Worm (Caenorhabditis elegans) whole organism, dauer: ENCODE data around the gene K08D12.4.

Source experiments
- unc-62 ChIP-seq: sonication (generic microtip); optimal IDR thresholded peaks from 2 replicates; lab custom pipeline; 2017; ENCODE audit warnings: missing biosample characterization, missing genetic modification reagents, missing genetic modification characterization

The K08D12.4 gene

ce11 chrIV:1710535-1710934 is 3.4 kb downstream of the K08D12.4 start:
- TF ChIP-seq unc-62: no peak

ce11 chrIV:1711029-1711489 is 4.0 kb downstream of the K08D12.4 start, which contains the start of gene rpi-2:
Gene rpi-2, plus strand, starts transcription at chrIV:1711262.
- TF ChIP-seq unc-62: no peak

- no peak for TF ChIP-seq unc-62
Measured at ce11 chrIV:1713618-1714017, 6.5 kb downstream of the K08D12.4 start.

- TF ChIP-seq unc-62: no peak
Measured at ce11 chrIV:1715705-1716104, 8.6 kb downstream of the K08D12.4 start.

DNA sequence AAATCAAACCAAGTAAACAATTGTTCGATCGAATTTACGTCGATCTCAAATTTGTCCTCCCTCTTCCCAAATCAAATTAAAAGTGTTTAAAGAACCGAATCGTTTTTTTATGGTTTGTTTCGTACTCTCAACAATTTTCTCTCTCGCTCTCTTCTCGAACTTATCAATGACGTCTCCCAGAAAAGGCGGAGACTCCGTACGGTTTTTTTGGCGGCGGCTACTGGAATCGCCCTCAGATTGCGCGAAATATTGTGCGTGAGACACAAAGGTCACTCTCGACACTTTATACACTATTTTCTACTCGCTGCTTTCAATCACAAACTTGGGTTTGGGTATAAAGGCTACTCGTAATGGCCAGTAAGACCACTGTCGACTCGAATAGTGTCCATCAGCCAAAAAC is 13.4 kb downstream of the K08D12.4 start, which contains the start of gene epic-2:
Gene epic-2, plus strand, starts transcription at position 317 of the 400 bp plus-strand sequence.
- TF ChIP-seq unc-62: no peak

DNA sequence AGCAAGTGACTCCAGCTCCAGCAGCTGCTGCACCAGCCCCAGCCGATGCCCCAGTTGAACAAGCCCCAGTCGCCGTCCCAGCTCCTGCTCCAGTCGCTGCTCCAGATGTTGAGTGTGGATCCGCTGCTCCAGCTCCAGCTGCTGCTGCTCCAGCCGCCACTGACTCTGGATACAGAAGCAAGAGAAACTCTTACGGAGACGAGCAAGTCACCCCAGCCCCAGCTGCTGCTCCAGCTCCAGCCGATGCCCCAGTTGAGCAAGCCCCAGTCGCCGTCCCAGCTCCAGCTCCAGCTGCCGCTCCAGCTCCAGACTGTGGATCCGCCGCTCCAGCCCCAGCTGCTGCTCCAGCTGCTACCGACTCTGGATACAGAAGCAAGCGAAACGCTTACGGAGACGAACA is 14.5 kb downstream of the K08D12.4 start:
- no peak for TF ChIP-seq unc-62

- no peak for TF ChIP-seq unc-62
Measured at ce11 chrIV:1722953-1723352, 15.9 kb downstream of the K08D12.4 start.

DNA sequence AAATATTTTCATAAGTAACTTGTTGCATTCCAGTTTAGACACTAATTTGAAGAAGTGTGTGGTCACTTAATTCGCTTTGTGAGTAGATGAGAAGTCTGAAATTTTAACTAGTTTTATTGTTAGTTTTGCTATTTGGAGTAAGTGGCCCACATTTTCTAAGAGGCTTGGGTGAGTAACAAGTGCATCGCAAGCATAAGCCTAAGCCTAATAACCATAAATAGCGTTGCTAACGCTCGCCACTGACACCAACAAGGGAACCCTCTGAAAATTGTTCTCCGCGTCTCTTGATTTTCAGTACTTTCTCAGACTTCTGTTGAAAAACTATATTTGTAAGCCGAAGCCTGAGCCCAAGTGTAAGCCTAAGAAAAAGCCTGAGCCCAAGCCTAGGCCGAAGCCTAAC is 17.2 kb downstream of the K08D12.4 start, which contains the start of gene epic-3:
Gene epic-3, minus strand, starts transcription at position 101 of the 400 bp plus-strand sequence.
- TF ChIP-seq unc-62: no peak

DNA sequence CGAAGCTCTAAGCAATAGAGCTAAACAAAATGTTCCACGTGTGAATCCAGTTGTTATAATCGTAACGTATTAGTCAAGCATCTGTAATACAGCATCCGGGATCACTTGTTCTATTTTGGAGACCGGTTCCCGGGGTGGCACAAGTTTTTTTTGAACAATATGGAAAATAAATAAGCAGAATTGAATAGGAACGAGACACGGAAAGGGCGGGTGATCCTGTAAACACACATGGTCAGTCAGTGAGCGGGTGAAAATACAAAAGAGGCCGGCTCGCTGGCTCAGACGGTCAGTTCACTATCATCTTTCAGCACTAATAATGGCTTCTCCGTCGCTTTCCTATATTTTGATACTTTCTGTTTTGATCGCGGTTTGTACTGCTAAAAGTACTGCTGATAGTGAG is 18.8 kb downstream of the K08D12.4 start, which contains the start of gene K08D12.8:
Gene K08D12.8, plus strand, starts transcription at position 301 of the 400 bp plus-strand sequence.
- no peak for TF ChIP-seq unc-62

- no peak for TF ChIP-seq unc-62
Measured at ce11 chrIV:1727538-1728072, 20.5 kb downstream of the K08D12.4 start.

DNA sequence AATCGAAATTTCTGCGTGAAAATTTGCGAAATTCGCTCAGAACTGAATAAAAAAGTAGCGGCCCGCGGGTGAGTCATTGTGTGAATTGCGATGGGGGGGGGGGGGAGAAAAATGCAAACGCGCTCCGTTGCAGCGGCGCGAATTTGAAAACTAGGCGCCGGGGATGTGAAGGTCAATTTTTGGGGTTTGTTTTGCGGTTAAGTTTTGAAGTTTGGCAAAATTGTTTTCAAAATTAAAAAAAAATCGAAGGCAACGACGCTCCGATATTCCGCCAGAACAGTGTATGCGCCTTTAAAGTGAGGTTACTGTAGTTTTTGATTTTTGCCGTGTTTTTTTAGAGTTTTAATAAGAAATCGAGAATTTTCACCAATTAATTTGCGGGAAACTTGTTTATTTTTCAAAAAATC is 31.2 kb downstream of the K08D12.4 start:
- TF ChIP-seq unc-62: no peak

DNA sequence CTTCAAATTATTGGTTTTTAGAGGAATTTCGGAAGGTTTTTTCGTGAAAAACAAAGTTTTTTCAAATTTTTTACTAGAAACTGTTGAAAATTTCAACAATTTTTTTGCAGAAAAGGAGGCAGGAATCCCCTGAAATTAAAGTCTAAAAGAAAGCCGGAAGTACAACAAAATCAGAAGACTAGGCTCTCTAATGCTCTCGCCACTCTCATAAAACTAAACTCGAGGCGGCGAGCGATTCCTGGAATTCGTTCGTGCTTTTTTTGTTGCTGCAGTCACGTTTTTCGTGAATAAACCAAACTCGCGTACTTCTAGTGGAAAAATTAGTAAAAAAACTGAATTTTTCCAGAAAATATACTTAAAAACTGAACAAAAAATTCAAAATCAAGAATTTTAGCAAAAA is 31.8 kb downstream of the K08D12.4 start:
- TF ChIP-seq unc-62: no peak

ce11 chrIV:1739366-1740104 is 32.4 kb downstream of the K08D12.4 start:
- no peak for TF ChIP-seq unc-62

DNA sequence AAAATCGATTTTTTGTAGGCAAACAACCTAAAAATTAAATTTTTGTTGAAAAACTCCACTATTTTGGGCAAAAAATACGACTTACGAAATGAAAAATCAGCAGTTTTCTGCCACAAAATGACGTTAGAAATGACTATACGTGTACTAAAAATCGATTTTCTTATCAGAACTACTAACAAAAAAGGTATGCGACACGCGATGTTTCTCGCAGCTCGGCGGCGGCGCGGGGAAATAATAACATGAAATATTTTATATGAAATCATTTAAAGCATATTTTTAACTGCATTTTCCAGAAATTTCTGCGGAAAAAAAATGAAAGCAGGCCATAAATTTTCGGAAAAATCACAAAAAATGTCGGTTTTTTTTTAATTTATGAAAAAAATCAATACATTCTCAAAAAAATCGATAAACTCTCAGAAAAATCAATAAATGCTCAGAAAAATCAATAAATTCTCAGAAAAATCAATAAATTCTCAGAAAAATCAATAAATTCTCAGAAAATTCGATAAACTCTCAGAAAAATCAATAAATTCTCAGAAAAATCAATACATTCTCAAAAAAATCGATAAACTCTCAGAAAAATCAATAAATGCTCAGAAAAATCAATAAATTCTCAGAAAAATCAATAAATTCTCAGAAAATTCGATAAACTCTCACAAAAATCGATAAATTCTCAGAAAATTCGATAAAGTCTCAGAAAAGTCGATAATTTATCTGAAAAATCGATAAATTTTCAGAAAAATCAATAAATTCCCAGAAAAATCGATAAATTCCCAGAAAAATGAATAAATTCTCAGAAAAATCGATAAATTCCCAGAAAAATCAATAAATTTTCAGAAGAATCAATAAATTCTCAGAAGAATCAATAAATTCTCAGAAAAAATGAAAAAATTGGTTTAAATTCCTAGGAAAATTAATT is 33.3 kb downstream of the K08D12.4 start, which contains the start of gene ptpn-22:
Gene ptpn-22, minus strand, starts transcription at position 158 of the 919 bp plus-strand sequence.
- TF ChIP-seq unc-62: no peak

DNA sequence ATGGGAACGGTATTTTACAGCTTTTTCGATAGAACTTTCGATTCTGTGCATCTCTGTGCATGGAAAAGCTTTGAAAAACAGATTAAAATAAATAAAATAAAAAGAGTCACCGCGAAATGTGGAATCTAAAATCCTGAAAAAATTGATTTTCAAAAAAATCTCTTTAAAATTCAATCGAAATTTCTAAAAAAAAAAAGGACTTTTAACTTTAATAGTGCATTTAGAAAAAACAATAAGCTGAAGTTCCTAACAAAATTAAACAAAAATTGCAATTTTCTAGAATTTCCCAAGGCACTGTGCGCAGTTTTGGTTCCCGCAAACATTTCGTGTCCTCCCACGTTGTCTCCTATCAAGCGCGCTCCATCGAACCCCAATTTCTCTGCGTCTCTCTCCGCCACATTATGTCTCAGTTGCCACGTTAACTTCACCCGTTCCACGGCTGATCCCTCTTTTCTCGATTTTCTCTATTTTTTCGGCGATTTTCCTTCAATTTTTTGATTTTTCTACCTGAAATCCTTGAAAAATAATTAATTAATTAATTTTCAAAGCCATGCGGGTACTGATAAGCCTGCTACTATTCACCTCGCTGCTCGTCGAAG is 38.5 kb downstream of the K08D12.4 start, which contains the start of the genes Y41D4A.6 and Y41D4A.4:
Gene Y41D4A.6, minus strand, starts transcription at position 51 of the 599 bp plus-strand sequence.
Gene Y41D4A.4, plus strand, starts transcription at position 549 of the 599 bp plus-strand sequence.
- TF ChIP-seq unc-62: no peak

DNA sequence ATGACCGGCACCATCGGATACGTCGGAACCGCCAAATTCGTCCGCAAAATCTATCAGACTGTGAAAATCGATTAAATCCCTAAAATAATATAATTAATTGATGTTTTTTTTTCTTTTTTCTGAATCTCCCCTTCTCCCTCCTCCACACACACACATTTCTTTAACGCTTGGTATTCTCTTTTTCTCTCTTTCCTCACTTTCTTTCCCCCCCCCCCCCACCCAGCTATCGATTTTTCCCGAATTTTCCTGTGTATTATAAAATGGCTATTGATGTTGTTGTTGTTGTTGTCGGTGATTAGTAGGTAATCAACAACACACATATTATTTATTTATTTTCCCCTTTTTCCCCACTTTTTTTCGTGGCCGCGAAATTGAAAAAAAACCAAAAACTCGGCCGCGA is 44.1 kb downstream of the K08D12.4 start:
- no peak for TF ChIP-seq unc-62
